Worm (Caenorhabditis elegans) whole organism, mixed stage, embryonic: Measurements from ENCODE around the gene ptr-16.

Experiments
- M03D4.4 ChIP-seq: sonication (generic microtip); optimal IDR thresholded peaks from 2 replicates; lab custom pipeline; 2017; ENCODE audit warnings: mild to moderate bottlenecking, missing genetic modification characterization, missing compliant biosample characterization
- bed-3 ChIP-seq: fragments of 200-800 bp; sonication (Bioruptor generic); optimal IDR thresholded peaks from 3 replicates; lab custom pipeline; 2018; ENCODE audit warnings: mild to moderate bottlenecking, missing genetic modification characterization, moderate library complexity, missing compliant biosample characterization
- blmp-1 ChIP-seq: fragments of 150-350 bp; optimal IDR thresholded peaks from 2 replicates; lab custom pipeline; 2014; ENCODE audit warnings: missing biosample characterization, missing genetic modification characterization
- ceh-39 ChIP-seq: fragments of 150-350 bp; optimal IDR thresholded peaks from 2 replicates; lab custom pipeline; 2014; ENCODE audit warnings: missing biosample characterization, missing genetic modification characterization
- ceh-43 ChIP-seq: fragments of 200-800 bp; sonication (Bioruptor generic); optimal IDR thresholded peaks from 2 replicates; lab custom pipeline; 2018; ENCODE audit warnings: mild to moderate bottlenecking, missing genetic modification characterization, moderate library complexity, missing compliant biosample characterization
- ces-1 ChIP-seq: fragments of 150-350 bp; optimal IDR thresholded peaks from 2 replicates; lab custom pipeline; 2014; ENCODE audit warnings: missing biosample characterization, missing genetic modification reagents, missing genetic modification characterization
- cnd-1 ChIP-seq: fragments of 200-800 bp; sonication (Bioruptor generic); optimal IDR thresholded peaks from 2 replicates; lab custom pipeline; 2018; ENCODE audit warnings: mild to moderate bottlenecking, missing genetic modification characterization, missing compliant biosample characterization
- drap-1 ChIP-seq: fragments of 200-800 bp; sonication (Bioruptor generic); optimal IDR thresholded peaks from 3 replicates; lab custom pipeline; 2018; ENCODE audit warnings: mild to moderate bottlenecking, missing genetic modification characterization, missing compliant biosample characterization
- elt-3 ChIP-seq: fragments of 150-350 bp; optimal IDR thresholded peaks from 2 replicates; lab custom pipeline; 2014; ENCODE audit warnings: missing biosample characterization, missing genetic modification characterization
- flh-1 ChIP-seq: fragments of 200-800 bp; sonication (Bioruptor generic); optimal IDR thresholded peaks from 2 replicates; lab custom pipeline; 2018; ENCODE audit warnings: mild to moderate bottlenecking, missing genetic modification characterization, moderate library complexity, missing compliant biosample characterization
- ham-2 ChIP-seq: fragments of 200-800 bp; sonication (Bioruptor generic); optimal IDR thresholded peaks from 2 replicates; lab custom pipeline; 2018; ENCODE audit warnings: mild to moderate bottlenecking, missing genetic modification characterization, missing compliant biosample characterization
- hlh-1 ChIP-seq: fragments of 150-350 bp; optimal IDR thresholded peaks from 2 replicates; lab custom pipeline; 2014; ENCODE audit warnings: missing biosample characterization, missing genetic modification reagents, missing genetic modification characterization
- lin-13 ChIP-seq: fragments of 150-350 bp; optimal IDR thresholded peaks from 2 replicates; lab custom pipeline; 2014; ENCODE audit warnings: missing biosample characterization, missing genetic modification characterization
- lin-32 ChIP-seq: fragments of 200-800 bp; sonication (Bioruptor generic); optimal IDR thresholded peaks from 2 replicates; lab custom pipeline; 2018; ENCODE audit warnings: mild to moderate bottlenecking, missing genetic modification characterization, missing compliant biosample characterization
- lsy-2 ChIP-seq: fragments of 150-350 bp; optimal IDR thresholded peaks from 2 replicates; lab custom pipeline; 2014; ENCODE audit warnings: missing biosample characterization, missing genetic modification characterization
- mab-5 ChIP-seq: fragments of 150-350 bp; optimal IDR thresholded peaks from 2 replicates; lab custom pipeline; 2014; ENCODE audit warnings: missing biosample characterization, missing genetic modification characterization
- mls-2 ChIP-seq: sonication (generic microtip); optimal IDR thresholded peaks from 2 replicates; lab custom pipeline; 2016; ENCODE audit warnings: mild to moderate bottlenecking, missing genetic modification characterization, moderate library complexity, missing compliant biosample characterization
- nhr-12 ChIP-seq: fragments of 150-350 bp; optimal IDR thresholded peaks from 2 replicates; lab custom pipeline; 2014; ENCODE audit warnings: missing biosample characterization, missing genetic modification characterization
- nhr-237 ChIP-seq: fragments of 150-350 bp; optimal IDR thresholded peaks from 2 replicates; lab custom pipeline; 2014; ENCODE audit warnings: missing biosample characterization, missing genetic modification characterization
- nhr-76 ChIP-seq: sonication (generic microtip); optimal IDR thresholded peaks from 2 replicates; lab custom pipeline; 2017; ENCODE audit warnings: missing biosample characterization, missing genetic modification characterization
- pha-4 ChIP-seq: fragments of 150-350 bp; optimal IDR thresholded peaks from 2 replicates; lab custom pipeline; 2018; ENCODE audit warnings: missing biosample characterization, missing genetic modification reagents, missing genetic modification characterization
- sem-2 ChIP-seq: fragments of 200-800 bp; sonication (Bioruptor generic); optimal IDR thresholded peaks from 2 replicates; lab custom pipeline; 2018; ENCODE audit warnings: mild to moderate bottlenecking, missing genetic modification characterization, missing compliant biosample characterization
- sptf-1 ChIP-seq: sonication (generic microtip); optimal IDR thresholded peaks from 2 replicates; lab custom pipeline; 2017; ENCODE audit warnings: mild to moderate bottlenecking, missing genetic modification characterization, moderate library complexity, missing compliant biosample characterization
- tbx-8 ChIP-seq: fragments of 200-800 bp; sonication (Bioruptor generic); optimal IDR thresholded peaks from 2 replicates; lab custom pipeline; 2018; ENCODE audit warnings: mild to moderate bottlenecking, missing genetic modification characterization, moderate library complexity, missing compliant biosample characterization
- unc-120 ChIP-seq: sonication (generic microtip); optimal IDR thresholded peaks from 2 replicates; lab custom pipeline; 2017; ENCODE audit warnings: missing genetic modification characterization, missing compliant biosample characterization; ENCODE audit not compliant: poor library complexity, severe bottlenecking
- unc-39 ChIP-seq: fragments of 150-350 bp; optimal IDR thresholded peaks from 2 replicates; lab custom pipeline; 2014; ENCODE audit warnings: missing biosample characterization, missing genetic modification characterization
- unc-62 ChIP-seq: fragments of 150-350 bp; optimal IDR thresholded peaks from 2 replicates; lab custom pipeline; 2014; ENCODE audit warnings: missing biosample characterization, missing genetic modification reagents, missing genetic modification characterization
- zip-8 ChIP-seq: fragments of 150-350 bp; optimal IDR thresholded peaks from 2 replicates; lab custom pipeline; 2014; ENCODE audit warnings: missing biosample characterization, missing genetic modification characterization
- ztf-11 ChIP-seq: fragments of 150-350 bp; optimal IDR thresholded peaks from 2 replicates; lab custom pipeline; 2014; ENCODE audit warnings: missing biosample characterization, missing genetic modification characterization

ptr-16 gene

DNA sequence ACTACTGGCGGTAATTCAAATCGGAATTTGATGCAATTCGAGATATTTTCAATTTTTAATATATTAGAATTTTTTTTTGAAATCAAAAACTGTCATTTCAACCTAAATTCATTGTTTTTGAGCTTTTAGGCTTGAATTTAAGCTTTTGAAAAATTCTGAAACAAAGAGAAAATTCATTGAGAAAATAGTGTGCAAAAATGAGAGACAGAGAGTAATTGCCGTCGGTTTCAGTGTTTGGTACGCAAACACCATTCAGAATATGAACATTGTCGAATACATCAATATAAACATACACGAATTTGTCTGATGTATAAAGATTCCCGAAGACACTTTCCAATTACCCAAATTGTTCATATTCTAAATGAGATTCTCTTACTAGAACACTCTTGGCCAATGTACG is 36.2 kb downstream of the ptr-16 start:
- TF ChIP-seq ceh-39 (tag; lab: Kevin White, UChicago) (no peak), lin-32 (GFP tag; lab: Kevin White, UChicago) (no peak), ham-2 (GFP tag; lab: Kevin White, UChicago) (no peak), lin-13 (tag; lab: Kevin White, UChicago) (no peak), hlh-1 (no peak), cnd-1 (tag; lab: Kevin White, UChicago) (no peak), elt-3 (no peak), tbx-8 (no peak), bed-3 (GFP tag; lab: Kevin White, UChicago) (no peak), lsy-2 (tag; lab: Kevin White, UChicago) (no peak)

ce11 chrV:1206971-1207370 is 41.5 kb downstream of the ptr-16 start, which contains the start of gene Y50D4A.5:
TSS of gene Y50D4A.5 (plus strand) at chrV:1207307.
- TF ChIP-seq M03D4.4 (tag; lab: Kevin White, UChicago) (no peak), lin-32 (GFP tag; lab: Kevin White, UChicago) (no peak), sem-2 (GFP tag; lab: Kevin White, UChicago) (no peak), sptf-1 (tag; lab: Kevin White, UChicago) (no peak), tbx-8 (no peak), elt-3 (no peak), mls-2 (peak; percentile 11), cnd-1 (tag; lab: Kevin White, UChicago) (no peak), pha-4 (no peak), ceh-39 (tag; lab: Kevin White, UChicago) (no peak), ceh-43 (no peak), nhr-76 (tag; lab: Kevin White, UChicago) (no peak), unc-62 (GFP tag; lab: Kevin White, UChicago) (no peak), blmp-1 (tag; lab: Kevin White, UChicago) (no peak), nhr-237 (tag; lab: Kevin White, UChicago) (no peak), ces-1 (GFP tag; lab: Kevin White, UChicago) (peak; percentile 64)

DNA sequence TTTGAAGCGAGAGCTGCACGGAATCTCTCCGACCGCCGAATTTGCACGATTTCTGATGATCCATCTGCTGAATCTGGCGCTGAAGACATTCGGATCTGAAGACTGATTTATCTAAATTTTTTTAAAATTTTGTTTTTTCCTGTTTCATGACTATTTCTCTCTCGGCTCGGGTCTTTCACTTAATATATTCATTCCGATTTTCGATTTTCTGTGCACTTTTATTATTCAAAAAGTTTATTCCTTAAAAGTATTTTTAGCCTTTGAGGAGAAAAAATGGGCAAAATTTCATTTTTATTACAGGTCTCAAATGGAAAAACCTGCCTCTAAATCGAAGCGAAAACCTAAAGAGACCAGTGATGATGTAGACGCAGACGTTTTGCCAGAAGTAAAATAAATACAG is 42.1 kb downstream of the ptr-16 start, which contains the start of gene Y50D4A.1:
Gene Y50D4A.1, plus strand, starts transcription at position 301 of the 400 bp plus-strand sequence.
- TF ChIP-seq drap-1 (no peak), unc-39 (no peak), unc-120 (tag; lab: Kevin White, UChicago) (no peak), ceh-39 (tag; lab: Kevin White, UChicago) (no peak), nhr-12 (tag; lab: Kevin White, UChicago) (no peak), M03D4.4 (tag; lab: Kevin White, UChicago) (no peak), mls-2 (no peak), lin-32 (GFP tag; lab: Kevin White, UChicago) (no peak), ztf-11 (no peak), bed-3 (GFP tag; lab: Kevin White, UChicago) (no peak), mab-5 (tag; lab: Kevin White, UChicago) (no peak)

DNA sequence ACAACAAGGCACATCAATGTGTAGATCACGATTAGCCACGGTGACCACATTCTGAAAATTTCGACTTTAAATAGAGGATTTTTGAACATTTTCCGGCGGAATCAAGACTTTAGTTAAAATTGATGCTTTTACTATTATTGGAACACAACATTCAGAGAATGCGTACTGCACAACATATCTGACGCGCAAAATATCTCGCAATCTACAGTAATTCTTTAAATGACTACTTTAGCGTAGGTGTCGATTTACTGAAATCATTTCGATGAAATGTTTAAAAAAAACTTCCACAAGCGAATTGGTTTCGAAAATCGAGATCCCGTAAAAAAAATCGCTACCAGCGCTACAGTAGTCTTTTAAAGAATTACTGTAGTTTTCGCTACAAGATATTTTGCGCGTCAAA is 55.0 kb downstream of the ptr-16 start, which contains the start of gene Y50D4A.10:
Gene Y50D4A.10, minus strand, starts transcription at position 57 of the 400 bp plus-strand sequence.
- TF ChIP-seq lin-13 (tag; lab: Kevin White, UChicago) (no peak), zip-8 (tag; lab: Kevin White, UChicago) (peak; percentile 84)

DNA sequence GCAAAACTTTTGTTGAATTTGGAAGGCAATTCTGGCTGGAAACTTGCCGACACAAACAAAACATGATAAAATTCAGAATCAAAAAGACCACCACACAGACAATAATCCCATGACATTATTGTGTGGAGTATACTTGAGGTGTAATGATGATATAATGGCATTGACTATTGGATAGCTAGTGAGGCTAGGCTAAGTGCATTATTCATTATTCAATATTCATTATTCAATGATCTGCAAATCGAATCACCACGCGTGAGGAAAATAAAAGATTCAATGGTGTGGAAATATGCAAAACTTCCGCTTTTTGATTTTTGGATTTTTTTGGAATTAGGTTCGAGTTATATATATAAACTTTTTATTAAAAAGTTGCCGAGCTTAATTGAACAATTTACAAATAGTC is 58.0 kb downstream of the ptr-16 start:
- peak; percentile 98 for TF ChIP-seq ces-1 (GFP tag; lab: Kevin White, UChicago)
- no peak for TF ChIP-seq flh-1 (GFP tag; lab: Kevin White, UChicago)
